Worm (Caenorhabditis elegans): ENCODE measurements around the gene srt-24.
"Not testable (repeated sequence)": the region's sequence is repeated elsewhere in the genome, so short reads cannot be mapped to it uniquely, and the experiment has no call there.

ce11 chrIV:771061-771460 lies 40.2 kb upstream of the srt-24 start, which contains the start of gene F56B3.9:
- not testable (repeated sequence) for TF ChIP-seq tab-1 (GFP tag; IDR thresholded peaks at IDR 0.05); ref-1 (GFP tag; conservative IDR thresholded peaks at IDR 0.05)
